Worm (Caenorhabditis elegans) whole organism, L4 larva: Measurements from ENCODE around the gene F09C6.12.

Experiments used
- R02D3.7 ChIP-seq: fragments of 150-350 bp; sonication (generic microtip); optimal IDR thresholded peaks from 3 replicates; lab custom pipeline; 2014; ENCODE audit warnings: missing biosample characterization, missing genetic modification characterization
- ZK546.5 ChIP-seq, 2 experiments: sonication (generic microtip); optimal IDR thresholded peaks; 2 replicates each; lab custom pipeline; 2017; ENCODE audit warnings: missing biosample characterization in 2 of 2, missing genetic modification characterization in 2 of 2
- ces-1 ChIP-seq: fragments of 150-350 bp; sonication (generic microtip); optimal IDR thresholded peaks from 4 replicates; lab custom pipeline; 2014; ENCODE audit warnings: missing biosample characterization, missing genetic modification reagents, missing genetic modification characterization
- egl-27 ChIP-seq: sonication (generic microtip); optimal IDR thresholded peaks from 3 replicates; lab custom pipeline; 2017; ENCODE audit warnings: missing biosample characterization, missing genetic modification reagents, missing genetic modification characterization
- fkh-10 ChIP-seq: fragments of 150-350 bp; optimal IDR thresholded peaks from 2 replicates; lab custom pipeline; 2014; ENCODE audit warnings: missing biosample characterization, missing genetic modification reagents, missing genetic modification characterization
- hlh-30 ChIP-seq: sonication (generic microtip); optimal IDR thresholded peaks from 2 replicates; lab custom pipeline; 2017; ENCODE audit warnings: antibody characterized with exemption, mild to moderate bottlenecking, missing genetic modification characterization, missing compliant biosample characterization; ENCODE audit not compliant: insufficient read depth
- nhr-25 ChIP-seq: sonication (generic microtip); optimal IDR thresholded peaks from 2 replicates; lab custom pipeline; 2017; ENCODE audit warnings: missing genetic modification characterization, mild to moderate bottlenecking, missing compliant biosample characterization, antibody characterized with exemption, moderate library complexity, borderline replicate concordance; ENCODE audit not compliant: insufficient read depth
- nhr-77 ChIP-seq: fragments of 150-350 bp; optimal IDR thresholded peaks from 2 replicates; lab custom pipeline; 2014; ENCODE audit warnings: missing biosample characterization, missing genetic modification characterization
- unc-62 ChIP-seq, 3 experiments: fragments of 150-350 bp in 1 of 3; sonication (generic microtip); optimal IDR thresholded peaks in 2 of 3; peaks in 1 of 3; 1 replicate in 1 of 3; 2 replicates in 2 of 3; lab custom pipeline; 2014 to 2017; ENCODE audit warnings: missing biosample characterization in 3 of 3, missing genetic modification characterization in 3 of 3, missing genetic modification reagents in 3 of 3, missing genotype in 1 of 3

DNA sequence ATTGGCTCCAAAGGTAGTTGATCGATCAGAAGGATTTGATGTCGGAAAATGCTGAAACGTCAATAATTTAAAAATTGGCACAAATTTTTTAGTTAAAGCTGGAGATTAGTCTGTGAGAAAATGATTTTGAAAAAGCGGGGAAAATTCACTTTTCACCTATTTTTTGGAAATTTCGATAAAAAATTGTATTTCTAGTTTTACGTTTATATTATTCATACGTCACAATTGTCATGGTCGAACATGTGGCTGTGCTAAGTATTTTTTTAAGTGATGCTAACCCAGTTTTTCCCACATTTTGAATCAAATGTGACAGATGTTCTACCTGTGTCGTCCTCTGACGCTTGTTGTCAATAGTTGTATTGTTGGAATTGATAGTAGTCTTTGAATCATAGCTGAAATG lies 3.1 kb upstream of the F09C6.12 start:
- peak in 1 of 2 experiments; percentile 94 for TF ChIP-seq unc-62 (GFP tag; optimal IDR thresholded peaks at IDR 0.05 in 1 of 2; lab: Kevin White, UChicago)
- TF ChIP-seq unc-62 (tag; optimal IDR thresholded peaks at IDR 0.05; lab: Kevin White, UChicago) = no peak
- no peak for TF ChIP-seq nhr-77 (tag; lab: Kevin White, UChicago)
- TF ChIP-seq hlh-30 = no peak
- TF ChIP-seq egl-27 (tag; lab: Kevin White, UChicago) = no peak
- TF ChIP-seq fkh-10 (GFP tag; lab: Kevin White, UChicago) = no peak
- no peak for TF ChIP-seq ZK546.5 (tag; optimal IDR thresholded peaks at IDR 0.05; lab: Kevin White, UChicago)
- no peak for TF ChIP-seq ces-1 (GFP tag; lab: Kevin White, UChicago)
- TF ChIP-seq R02D3.7 (tag; lab: Kevin White, UChicago) = no peak
- no peak for TF ChIP-seq nhr-25 (tag; lab: Kevin White, UChicago)
